Worm (Caenorhabditis elegans) whole organism, L1 larva: ENCODE measurements around the gene ugt-10.

ENCODE experiments used
- aha-1 ChIP-seq: fragments of 150-350 bp; optimal IDR thresholded peaks from 2 replicates; lab custom pipeline; 2014; ENCODE audit warnings: missing biosample characterization, missing genetic modification characterization
- ama-1 ChIP-seq: fragments of 150-350 bp; optimal IDR thresholded peaks from 2 replicates; lab custom pipeline; 2014
- elt-2 ChIP-seq: sonication (generic microtip); optimal IDR thresholded peaks from 2 replicates; lab custom pipeline; 2016; ENCODE audit warnings: missing genetic modification characterization, mild to moderate bottlenecking, inconsistent platforms, missing compliant biosample characterization, missing genetic modification reagents
- fkh-10 ChIP-seq: sonication (generic microtip); optimal IDR thresholded peaks from 2 replicates; lab custom pipeline; 2017; ENCODE audit warnings: missing biosample characterization, missing genetic modification reagents, missing genetic modification characterization
- lin-39 ChIP-seq: fragments of 150-350 bp; optimal IDR thresholded peaks from 2 replicates; lab custom pipeline; 2014; ENCODE audit warnings: missing biosample characterization, missing genetic modification reagents, missing genetic modification characterization
- mep-1 ChIP-seq: fragments of 150-350 bp; optimal IDR thresholded peaks from 2 replicates; lab custom pipeline; 2014; ENCODE audit warnings: missing biosample characterization, missing genetic modification characterization
- nhr-28 ChIP-seq: fragments of 150-350 bp; optimal IDR thresholded peaks from 2 replicates; lab custom pipeline; 2014; ENCODE audit warnings: missing biosample characterization, missing genetic modification characterization
- nhr-47 ChIP-seq: sonication (generic microtip); optimal IDR thresholded peaks from 2 replicates; lab custom pipeline; 2016; ENCODE audit warnings: mild to moderate bottlenecking, missing genetic modification characterization, moderate library complexity, missing compliant biosample characterization
- pqm-1 ChIP-seq: sonication (generic microtip); optimal IDR thresholded peaks from 3 replicates; lab custom pipeline; 2017; ENCODE audit warnings: missing biosample characterization, missing genetic modification characterization
- sup-37 ChIP-seq: fragments of 200-800 bp; sonication (Bioruptor generic); optimal IDR thresholded peaks from 2 replicates; lab custom pipeline; 2018; ENCODE audit warnings: mild to moderate bottlenecking, missing genetic modification characterization, missing compliant biosample characterization
- swsn-7 ChIP-seq: sonication (generic microtip); optimal IDR thresholded peaks from 2 replicates; lab custom pipeline; 2016; ENCODE audit warnings: missing genetic modification characterization, missing compliant biosample characterization
- vab-15 ChIP-seq: sonication (generic microtip); optimal IDR thresholded peaks from 2 replicates; lab custom pipeline; 2017; ENCODE audit warnings: missing genotype, mild to moderate bottlenecking, missing genetic modification characterization, missing compliant biosample characterization
- zag-1 ChIP-seq: fragments of 150-350 bp; optimal IDR thresholded peaks from 2 replicates; lab custom pipeline; 2014; ENCODE audit warnings: missing biosample characterization, missing genetic modification characterization

DNA sequence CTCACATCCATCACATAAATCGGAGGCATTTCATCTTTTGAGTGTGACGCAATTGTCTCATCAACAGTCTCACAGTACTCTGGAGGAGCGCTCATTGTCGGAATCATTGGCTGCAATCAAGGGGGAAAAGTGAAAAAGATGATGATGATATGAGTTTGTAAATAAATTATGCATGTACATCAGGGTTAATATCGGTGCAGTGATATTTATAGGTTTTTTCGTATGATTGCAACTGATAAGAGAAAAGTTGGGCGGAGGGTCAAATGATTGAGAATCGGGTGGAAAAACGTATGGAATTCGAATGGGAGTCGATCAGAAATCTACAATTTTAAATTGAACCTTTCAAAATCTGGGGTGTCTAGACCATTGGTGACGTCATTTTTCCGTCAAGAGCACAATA lies 15.0 kb upstream of the ugt-10 start, which contains the start of gene H23N18.6:
- TF ChIP-seq elt-2: peak; percentile 75
- TF ChIP-seq ama-1 (lab: Kevin White, UChicago): no peak
- TF ChIP-seq zag-1 (tag; lab: Kevin White, UChicago): no peak
- TF ChIP-seq lin-39 (tag; lab: Kevin White, UChicago): no peak
- no peak for TF ChIP-seq nhr-28
- TF ChIP-seq fkh-10 (GFP tag; lab: Kevin White, UChicago): no peak
- no peak for TF ChIP-seq pqm-1 (tag; lab: Kevin White, UChicago)
- TF ChIP-seq sup-37 (GFP tag; lab: Kevin White, UChicago): no peak
- no peak for TF ChIP-seq aha-1 (tag; lab: Kevin White, UChicago)
- no peak for TF ChIP-seq vab-15 (tag; lab: Kevin White, UChicago)
- no peak for TF ChIP-seq mep-1 (tag; lab: Kevin White, UChicago)
- TF ChIP-seq nhr-47 (tag; lab: Kevin White, UChicago): no peak
- TF ChIP-seq swsn-7 (tag; lab: Kevin White, UChicago): no peak
